Fruit fly (Drosophila melanogaster) Kc167 (cell line): Measurements from ENCODE around the gene Eip74EF.

Experiments
- Sin3A ChIP-seq: fragments of >200 bp; optimal IDR thresholded peaks from 2 replicates; lab custom pipeline; 2018; ENCODE audit warnings: missing external identifiers
- insv ChIP-seq: fragments of >200 bp; optimal IDR thresholded peaks from 3 replicates; lab custom pipeline; 2018; ENCODE audit warnings: missing external identifiers
- psq ChIP-seq: fragments of >200 bp; optimal IDR thresholded peaks from 2 replicates; lab custom pipeline; 2017; ENCODE audit warnings: missing external identifiers
- ttk ChIP-seq: sonication (Bioruptor generic); optimal IDR thresholded peaks from 2 replicates; lab custom pipeline; 2017; ENCODE audit warnings: missing external identifiers

DNA sequence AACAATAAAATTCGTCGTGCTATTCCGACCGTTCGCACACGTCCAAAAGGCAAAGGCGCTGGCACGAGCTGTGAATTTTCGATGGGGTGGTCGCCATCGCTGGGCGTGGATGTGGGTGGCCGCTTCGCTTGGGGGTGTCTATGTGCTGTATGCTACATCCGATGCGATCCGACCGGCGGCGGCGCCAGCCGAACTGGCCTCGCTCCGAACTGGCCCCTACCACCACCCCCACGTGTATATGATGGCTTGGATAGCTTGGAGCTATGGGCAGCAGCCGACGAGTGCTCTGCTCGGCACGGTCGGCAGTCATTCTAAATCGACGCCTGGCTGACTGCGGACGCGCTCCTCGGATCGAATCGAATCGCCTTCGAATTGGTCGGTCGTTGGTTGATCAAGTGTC lies 14.0 kb upstream of the Eip74EF start, which contains the start of gene CG7497:
- TF ChIP-seq ttk (lab: Kevin White, UChicago) (no peak), psq (lab: Kevin White, UChicago) (no peak), insv (no peak), Sin3A (lab: Kevin White, UChicago) (no peak)
